Worm (Caenorhabditis elegans): ENCODE results near the gene srh-212.

DNA sequence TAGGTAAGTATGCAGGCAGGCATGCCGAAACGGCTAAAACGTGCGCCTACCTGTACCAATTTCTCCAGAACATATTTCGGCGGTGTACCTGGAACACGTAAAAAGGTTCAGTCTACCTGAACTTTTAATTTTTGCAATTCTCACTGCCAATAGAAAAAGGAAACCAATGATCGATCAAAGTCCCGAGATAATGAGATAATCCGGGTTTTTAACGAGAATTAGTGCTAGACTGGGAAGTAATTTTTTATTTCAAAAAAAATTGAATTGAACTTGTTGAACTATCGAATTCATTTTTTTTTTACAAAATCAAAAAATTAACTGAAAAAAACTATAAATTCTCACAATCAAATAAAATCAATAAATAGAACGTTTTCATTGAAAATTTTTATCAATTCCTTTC, 3.6 kb upstream of the srh-212 start, which contains the start of gene T22F3.7:
- no peak for TF ChIP-seq nhr-12 (tag; optimal IDR thresholded peaks at IDR 0.05)
- TF ChIP-seq ztf-11 (tag; optimal IDR thresholded peaks at IDR 0.05) = no peak
- TF ChIP-seq nhr-67 (tag; optimal IDR thresholded peaks at IDR 0.05) = no peak
- no peak for TF ChIP-seq lin-15B (tag; optimal IDR thresholded peaks at IDR 0.05)
- TF ChIP-seq nhr-11 (tag; optimal IDR thresholded peaks at IDR 0.05) = no peak
- no peak for TF ChIP-seq ceh-82 (tag; optimal IDR thresholded peaks at IDR 0.05)
